Worm (Caenorhabditis elegans) whole organism, L1 larva: Measurements from ENCODE around the gene R12B2.8.

Experiments
- elt-3 ChIP-seq, 6 experiments: fragments of 150-350 bp in 1 of 6; sonication (generic microtip); optimal IDR thresholded peaks; 2 replicates each; lab custom pipeline; 2017 to 2018; ENCODE audit warnings: missing biosample characterization in 6 of 6, missing genetic modification characterization in 6 of 6, inconsistent platforms in 1 of 6
- nhr-12 ChIP-seq: sonication (generic microtip); optimal IDR thresholded peaks from 2 replicates; lab custom pipeline; 2017; ENCODE audit warnings: missing biosample characterization, missing genetic modification characterization
- pag-3 ChIP-seq: sonication (generic microtip); optimal IDR thresholded peaks from 2 replicates; lab custom pipeline; 2017; ENCODE audit warnings: missing genetic modification characterization, mild to moderate bottlenecking, missing compliant biosample characterization, antibody characterized with exemption, borderline replicate concordance; ENCODE audit not compliant: insufficient read depth

ce11 chrIII:5798747-5799146, 25.0 kb upstream of the R12B2.8 start, which contains the start of gene ceh-10:
- TF ChIP-seq nhr-12 (tag; lab: Kevin White, UChicago) = no peak
- TF ChIP-seq elt-3 (tag; optimal IDR thresholded peaks at IDR 0.05; lab: Kevin White, UChicago) = no peak
- TF ChIP-seq pag-3 = no peak
